Fruit fly (Drosophila melanogaster): ENCODE data around the gene Gr64c.

DNA sequence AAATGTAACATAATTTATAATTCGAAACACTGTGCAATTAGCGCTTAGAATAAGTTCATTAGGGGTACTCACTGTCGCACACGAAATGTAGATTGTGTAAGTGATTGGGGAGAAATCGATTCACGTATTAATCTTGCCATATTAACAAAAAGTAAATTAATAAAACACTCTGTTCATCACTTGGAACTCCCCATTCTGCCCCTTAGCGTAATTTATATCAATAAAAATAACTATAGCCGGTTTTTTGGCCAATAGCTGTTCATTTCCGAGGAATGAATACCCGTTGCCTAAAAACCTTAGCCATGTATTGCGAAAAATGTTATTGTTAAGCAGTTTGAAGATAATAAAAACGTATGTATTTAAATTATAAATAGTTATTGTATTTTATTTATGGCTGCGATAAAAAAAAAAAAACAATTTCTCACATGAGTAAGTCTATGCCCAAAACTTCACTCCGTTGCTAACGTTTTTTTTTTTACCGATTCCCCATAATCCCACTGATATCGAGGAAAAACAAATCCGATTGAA is 31.0 kb downstream of the Gr64c start, which contains the start of gene Ugt305A1:
- TF ChIP-seq kay (GFP tag; ENCODE audit: borderline replicate concordance): no peak
- no peak for TF ChIP-seq bab1 (GFP tag; optimal IDR thresholded peaks at IDR 0.05)
- no peak for TF ChIP-seq Clk (GFP tag; optimal IDR thresholded peaks at IDR 0.05)
- no peak for TF ChIP-seq CG14711 (tag; optimal IDR thresholded peaks at IDR 0.05)
- peak; percentile 30 for TF ChIP-seq CG5204 (GFP tag; optimal IDR thresholded peaks at IDR 0.05)
- no peak for TF ChIP-seq cic (GFP tag; optimal IDR thresholded peaks at IDR 0.05)
- peak; percentile 6 for TF ChIP-seq CG7101 (tag; optimal IDR thresholded peaks at IDR 0.05)
- no peak for TF ChIP-seq toe (GFP tag; optimal IDR thresholded peaks at IDR 0.05)
- TF ChIP-seq Crg-1 (GFP tag; optimal IDR thresholded peaks at IDR 0.05): no peak
- TF ChIP-seq CG1620 (GFP tag; optimal IDR thresholded peaks at IDR 0.05): no peak
- TF ChIP-seq Hr96 (GFP tag; optimal IDR thresholded peaks at IDR 0.05): no peak
- no peak for TF ChIP-seq tj (GFP tag; optimal IDR thresholded peaks at IDR 0.05)
- TF ChIP-seq CG33017 (tag; optimal IDR thresholded peaks at IDR 0.05): no peak
- TF ChIP-seq Mnt (GFP tag; optimal IDR thresholded peaks at IDR 0.05): no peak
